Fruit fly (Drosophila melanogaster) whole organism, embryonic: ENCODE data around the gene Neto.

Experiments
- Aef1 ChIP-seq: fragments of 200-800 bp; sonication (Bioruptor generic); IDR thresholded peaks from 3 replicates; pipeline ENCODE4 v1.3.6; 2022; ENCODE audit warnings: missing biosample characterization, missing genetic modification characterization
- Atf-2 ChIP-seq: fragments of 200-800 bp; sonication (Bioruptor generic); optimal IDR thresholded peaks from 2 replicates; lab custom pipeline; 2016; ENCODE audit warnings: missing biosample characterization, missing genetic modification characterization
- Awh ChIP-seq: fragments of 200-800 bp; sonication (Bioruptor generic); IDR thresholded peaks from 2 replicates; pipeline ENCODE4, ENCODE4 v1.3.6; 2022; ENCODE audit warnings: missing biosample characterization, missing genetic modification characterization
- CG11085 ChIP-seq: fragments of 200-800 bp; sonication (Bioruptor generic); IDR thresholded peaks from 2 replicates; pipeline ENCODE4 v1.3.6; 2022; ENCODE audit warnings: missing biosample characterization, missing genetic modification characterization
- CG12236 ChIP-seq: fragments of 200-800 bp; sonication (Bioruptor generic); optimal IDR thresholded peaks from 2 replicates; lab custom pipeline; 2016; ENCODE audit warnings: missing biosample characterization, missing genetic modification characterization
- CG15269 ChIP-seq: fragments of 200-800 bp; sonication (Bioruptor generic); optimal IDR thresholded peaks from 2 replicates; lab custom pipeline; 2018; ENCODE audit warnings: missing biosample characterization, mild to moderate bottlenecking, missing genetic modification characterization, moderate library complexity
- CG1529 ChIP-seq: fragments of 200-800 bp; sonication (Bioruptor generic); optimal IDR thresholded peaks from 3 replicates; lab custom pipeline; 2018; ENCODE audit warnings: missing biosample characterization, missing genetic modification characterization
- CG1603 ChIP-seq: fragments of 200-800 bp; sonication (Bioruptor generic); optimal IDR thresholded peaks from 2 replicates; lab custom pipeline; 2019; ENCODE audit warnings: missing biosample characterization, mild to moderate bottlenecking, missing genetic modification characterization, moderate library complexity
- CG17829 ChIP-seq: fragments of 200-800 bp; optimal IDR thresholded peaks from 2 replicates; lab custom pipeline; 2019; ENCODE audit warnings: missing biosample characterization, mild to moderate bottlenecking, missing genetic modification characterization, moderate library complexity
- CG18599 ChIP-seq: fragments of 200-800 bp; sonication (Bioruptor generic); optimal IDR thresholded peaks from 3 replicates; lab custom pipeline; 2017; ENCODE audit warnings: missing biosample characterization, missing genetic modification characterization, mild to moderate bottlenecking, moderate library complexity, missing genetic modification reagents
- CG18619 ChIP-seq: fragments of 200-800 bp; sonication (Bioruptor generic); optimal IDR thresholded peaks from 3 replicates; lab custom pipeline; 2017; ENCODE audit warnings: missing biosample characterization, mild to moderate bottlenecking, missing genetic modification characterization
- CG18764 ChIP-seq: fragments of 200-800 bp; sonication (Bioruptor generic); optimal IDR thresholded peaks from 3 replicates; lab custom pipeline; 2016; ENCODE audit warnings: missing biosample characterization, missing genetic modification characterization
- CG2129 ChIP-seq: fragments of 200-800 bp; sonication (Bioruptor generic); IDR thresholded peaks from 2 replicates; pipeline ENCODE4 v1.3.6; 2022; ENCODE audit warnings: missing biosample characterization, missing genetic modification characterization; ENCODE audit not compliant: partially characterized antibody
- CG3281 ChIP-seq: fragments of 200-800 bp; sonication (Bioruptor generic); optimal IDR thresholded peaks from 3 replicates; lab custom pipeline; 2017; ENCODE audit warnings: missing biosample characterization, mild to moderate bottlenecking, missing genetic modification characterization
- CG3838 ChIP-seq: fragments of 200-800 bp; sonication (Bioruptor generic); optimal IDR thresholded peaks from 3 replicates; lab custom pipeline; 2016; ENCODE audit warnings: missing biosample characterization, missing genetic modification characterization
- CG3847 ChIP-seq: fragments of 200-800 bp; sonication (Bioruptor generic); IDR thresholded peaks from 2 replicates; pipeline ENCODE4 v1.3.6; 2022; ENCODE audit warnings: missing biosample characterization, missing genetic modification characterization
- CG4617 ChIP-seq: fragments of 200-800 bp; sonication (Bioruptor generic); optimal IDR thresholded peaks from 3 replicates; lab custom pipeline; 2016; ENCODE audit warnings: missing biosample characterization, missing genetic modification characterization, borderline replicate concordance
- CG4854 ChIP-seq: fragments of 200-800 bp; sonication (Bioruptor generic); optimal IDR thresholded peaks from 2 replicates; lab custom pipeline; 2016; ENCODE audit warnings: missing biosample characterization, missing genetic modification characterization, inconsistent platforms
- CG5953 ChIP-seq: fragments of 200-800 bp; sonication (Bioruptor generic); IDR thresholded peaks from 2 replicates; pipeline ENCODE4 v1.3.6; 2022; ENCODE audit warnings: missing biosample characterization, missing genetic modification characterization
- CG6689 ChIP-seq: fragments of 200-800 bp; sonication (Bioruptor generic); IDR thresholded peaks from 2 replicates; pipeline ENCODE4 v1.3.6; 2022; ENCODE audit warnings: missing biosample characterization, missing genetic modification characterization
- CG6765 ChIP-seq: fragments of 200-800 bp; sonication (Bioruptor generic); optimal IDR thresholded peaks from 3 replicates; lab custom pipeline; 2017; ENCODE audit warnings: missing biosample characterization, mild to moderate bottlenecking, missing genetic modification characterization
- CG6813 ChIP-seq: fragments of 200-800 bp; sonication (Bioruptor generic); optimal IDR thresholded peaks from 2 replicates; lab custom pipeline; 2017; ENCODE audit warnings: missing biosample characterization, missing genetic modification characterization, mild to moderate bottlenecking, moderate library complexity, missing genetic modification reagents
- CG8359 ChIP-seq: fragments of 200-800 bp; sonication (Bioruptor generic); optimal IDR thresholded peaks from 2 replicates; lab custom pipeline; 2017; ENCODE audit warnings: missing biosample characterization, mild to moderate bottlenecking, missing genetic modification characterization, borderline replicate concordance
- Dbx ChIP-seq: fragments of 200-800 bp; sonication (Bioruptor generic); IDR thresholded peaks from 3 replicates; pipeline ENCODE4 v1.3.6; 2022; ENCODE audit warnings: missing biosample characterization, missing genetic modification characterization
- Dek ChIP-seq: fragments of 200-800 bp; sonication (Bioruptor generic); optimal IDR thresholded peaks from 3 replicates; lab custom pipeline; 2019; ENCODE audit warnings: missing biosample characterization, mild to moderate bottlenecking, missing genetic modification characterization, moderate library complexity
- Drgx ChIP-seq: fragments of 200-800 bp; sonication (Bioruptor generic); IDR thresholded peaks from 2 replicates; pipeline ENCODE4 v1.3.6; 2022; ENCODE audit warnings: missing biosample characterization, missing genetic modification characterization
- Gsc ChIP-seq: fragments of 200-800 bp; sonication (Bioruptor generic); IDR thresholded peaks from 2 replicates; pipeline ENCODE4 v1.3.6; 2022; ENCODE audit warnings: missing biosample characterization, missing genetic modification characterization
- Gug ChIP-seq: fragments of 200-800 bp; sonication (Bioruptor generic); IDR thresholded peaks from 4 replicates; pipeline ENCODE4 v1.3.6; 2022; ENCODE audit warnings: missing biosample characterization, missing genetic modification characterization
- HmgD ChIP-seq: fragments of 200-800 bp; sonication (Bioruptor generic); optimal IDR thresholded peaks from 3 replicates; lab custom pipeline; 2016; ENCODE audit warnings: missing biosample characterization, missing genetic modification characterization
- Hr39 ChIP-seq: fragments of >200 bp; optimal IDR thresholded peaks from 2 replicates; lab custom pipeline; 2017
- Lim3 ChIP-seq: fragments of 200-800 bp; sonication (Bioruptor generic); IDR thresholded peaks from 2 replicates; pipeline ENCODE4 v1.3.6; 2022; ENCODE audit warnings: missing biosample characterization, missing genetic modification characterization
- MTF-1 ChIP-seq: fragments of 200-800 bp; sonication (Bioruptor generic); optimal IDR thresholded peaks from 2 replicates; lab custom pipeline; 2018; ENCODE audit warnings: missing biosample characterization, mild to moderate bottlenecking, missing genetic modification characterization, borderline replicate concordance
- NFAT ChIP-seq: fragments of 200-800 bp; sonication (Bioruptor generic); IDR thresholded peaks from 2 replicates; pipeline ENCODE4 v1.3.6; 2022; ENCODE audit warnings: missing biosample characterization, missing genetic modification characterization
- Oli ChIP-seq: fragments of 200-800 bp; sonication (Bioruptor generic); optimal IDR thresholded peaks from 2 replicates; lab custom pipeline; 2018; ENCODE audit warnings: missing biosample characterization, mild to moderate bottlenecking, missing genetic modification characterization, moderate library complexity
- Xrp1 ChIP-seq: fragments of 200-800 bp; sonication (Bioruptor generic); IDR thresholded peaks from 2 replicates; pipeline ENCODE4 v1.3.6; 2022; ENCODE audit warnings: missing biosample characterization, missing genetic modification characterization
- ap ChIP-seq: fragments of 200-800 bp; sonication (Bioruptor generic); IDR thresholded peaks from 2 replicates; pipeline ENCODE4 v1.3.6; 2022; ENCODE audit warnings: missing biosample characterization, missing genetic modification characterization
- dan ChIP-seq: fragments of 200-800 bp; sonication (Bioruptor generic); IDR thresholded peaks from 2 replicates; pipeline ENCODE4 v1.3.6; 2022; ENCODE audit warnings: missing biosample characterization, missing genetic modification characterization
- dati ChIP-seq: fragments of 200-800 bp; sonication (Bioruptor generic); IDR thresholded peaks from 2 replicates; pipeline ENCODE4 v1.3.6; 2022; ENCODE audit warnings: missing biosample characterization, missing genetic modification characterization
- gro ChIP-seq: fragments of 200-800 bp; sonication (Bioruptor generic); optimal IDR thresholded peaks from 2 replicates; lab custom pipeline; 2016; ENCODE audit warnings: missing biosample characterization, missing genetic modification characterization
- lmd ChIP-seq: fragments of 200-800 bp; sonication (Bioruptor generic); IDR thresholded peaks from 2 replicates; pipeline ENCODE4 v1.3.6; 2022; ENCODE audit warnings: missing biosample characterization, missing genetic modification characterization
- nau ChIP-seq: fragments of 200-800 bp; sonication (Bioruptor generic); optimal IDR thresholded peaks from 3 replicates; lab custom pipeline; 2017; ENCODE audit warnings: missing biosample characterization, mild to moderate bottlenecking, missing genetic modification characterization, missing genetic modification reagents
- nerfin-1 ChIP-seq: fragments of 200-800 bp; sonication (Bioruptor generic); optimal IDR thresholded peaks from 3 replicates; lab custom pipeline; 2019; ENCODE audit warnings: missing biosample characterization, mild to moderate bottlenecking, missing genetic modification characterization, moderate library complexity
- psq ChIP-seq: fragments of 200-800 bp; sonication (Bioruptor generic); optimal IDR thresholded peaks from 2 replicates; lab custom pipeline; 2017; ENCODE audit warnings: missing biosample characterization, missing genetic modification characterization
- repo ChIP-seq: fragments of 200-800 bp; sonication (Bioruptor generic); optimal IDR thresholded peaks from 2 replicates; lab custom pipeline; 2016; ENCODE audit warnings: missing biosample characterization, missing genetic modification characterization
- schlank ChIP-seq: fragments of 200-800 bp; sonication (Bioruptor generic); optimal IDR thresholded peaks from 2 replicates; lab custom pipeline; 2018; ENCODE audit warnings: missing biosample characterization, mild to moderate bottlenecking, missing genetic modification characterization
- sna ChIP-seq: fragments of 200-800 bp; sonication (Bioruptor generic); IDR thresholded peaks from 2 replicates; pipeline ENCODE4 v1.3.6; 2022; ENCODE audit warnings: missing biosample characterization, missing genetic modification characterization; ENCODE audit not compliant: partially characterized antibody
- so ChIP-seq: fragments of 200-800 bp; sonication (Bioruptor generic); IDR thresholded peaks from 3 replicates; pipeline ENCODE4 v1.3.6; 2022; ENCODE audit warnings: missing biosample characterization, missing genetic modification characterization
- tgo ChIP-seq: fragments of 200-800 bp; sonication (Bioruptor generic); IDR thresholded peaks from 3 replicates; pipeline ENCODE4 v1.3.6; 2022; ENCODE audit warnings: missing biosample characterization, missing genetic modification characterization
- wdn ChIP-seq: fragments of 200-800 bp; sonication (Bioruptor generic); IDR thresholded peaks from 2 replicates; pipeline ENCODE4 v1.3.6; 2022; ENCODE audit warnings: missing biosample characterization, missing genetic modification characterization
- wor ChIP-seq: fragments of 200-800 bp; sonication (Bioruptor generic); IDR thresholded peaks from 2 replicates; pipeline ENCODE4 v1.3.6; 2022; ENCODE audit warnings: missing biosample characterization, missing genetic modification characterization

Neto gene

dm6 chrX:13396378-13397099 lies 49.2 kb upstream of the Neto start, which contains the start of gene Bcat (continued):
- peak; percentile 39; the same call in 1 of the 3 replicates for TF ChIP-seq Dbx (GFP tag; lab: Robert Waterston, UW)
- peak; percentile 2 for TF ChIP-seq CG1529 (GFP tag; lab: Kevin White, UChicago)
- no peak for TF ChIP-seq CG4617 (GFP tag; lab: Kevin White, UChicago)
- no peak for TF ChIP-seq sna (GFP tag; lab: Robert Waterston, UW)
- peak; percentile 76 for TF ChIP-seq lmd
- peak; percentile 57; the same call in 1 of the 2 replicates for TF ChIP-seq CG11085 (GFP tag; lab: Robert Waterston, UW)
- TF ChIP-seq dan: no peak
- peak; percentile 86 for TF ChIP-seq CG18619 (GFP tag; lab: Kevin White, UChicago)
- no peak for TF ChIP-seq ap (GFP tag; lab: Robert Waterston, UW)
- TF ChIP-seq nau (GFP tag; lab: Kevin White, UChicago): no peak
- TF ChIP-seq CG3281 (GFP tag; lab: Kevin White, UChicago): peak; percentile 85
- TF ChIP-seq so (GFP tag; lab: Robert Waterston, UW): no peak
- TF ChIP-seq HmgD (GFP tag; lab: Kevin White, UChicago): no peak
- no peak; the same call in 1 of the 2 replicates for TF ChIP-seq NFAT (GFP tag; lab: Robert Waterston, UW)
- peak; percentile 74 for TF ChIP-seq CG6689
- no peak for TF ChIP-seq Drgx
- peak; percentile 87 for TF ChIP-seq Oli (tag; lab: Kevin White, UChicago)
- TF ChIP-seq CG2129 (GFP tag; lab: Robert Waterston, UW): no peak
- TF ChIP-seq repo (GFP tag; lab: Kevin White, UChicago): no peak
- TF ChIP-seq CG4854 (GFP tag; lab: Kevin White, UChicago): no peak
- TF ChIP-seq CG5953 (GFP tag; lab: Robert Waterston, UW): no peak
- TF ChIP-seq wdn (GFP tag; lab: Robert Waterston, UW): 0 out of 2 replicates have a peak, but pooled peaks have one; percentile 15
- TF ChIP-seq CG18764 (GFP tag; lab: Kevin White, UChicago): peak; percentile 24
- TF ChIP-seq CG6765 (GFP tag; lab: Kevin White, UChicago): peak; percentile 75
- TF ChIP-seq CG12236 (GFP tag; lab: Kevin White, UChicago): no peak
- TF ChIP-seq dati (GFP tag; lab: Robert Waterston, UW): no peak
- no peak for TF ChIP-seq CG8359 (GFP tag; lab: Kevin White, UChicago)
- no peak for TF ChIP-seq MTF-1 (GFP tag; lab: Kevin White, UChicago)
- TF ChIP-seq CG1603 (tag; lab: Kevin White, UChicago): peak; percentile 4
- peak; percentile 70 for TF ChIP-seq Dek
- TF ChIP-seq gro: no peak
- TF ChIP-seq CG15269 (tag; lab: Kevin White, UChicago): peak; percentile 84
- peak; percentile 60 for TF ChIP-seq CG17829
- no peak for TF ChIP-seq wor (GFP tag; lab: Robert Waterston, UW)
- TF ChIP-seq CG3838 (GFP tag; lab: Kevin White, UChicago): no peak
- peak; percentile 64 for TF ChIP-seq CG6813 (GFP tag; lab: Kevin White, UChicago)
- TF ChIP-seq Lim3 (GFP tag; lab: Robert Waterston, UW): no peak
- peak; percentile 28 for TF ChIP-seq Atf-2 (GFP tag; lab: Kevin White, UChicago)
- TF ChIP-seq CG18599 (GFP tag; lab: Kevin White, UChicago): peak; percentile 70
- peak; percentile 23 for TF ChIP-seq nerfin-1
- TF ChIP-seq CG3847 (GFP tag; lab: Robert Waterston, UW): peak; percentile 60
- TF ChIP-seq Gsc (GFP tag; lab: Robert Waterston, UW): no peak
- 0 out of 3 replicates have a peak, but pooled peaks have one; percentile 15 for TF ChIP-seq Aef1
- TF ChIP-seq tgo (GFP tag; lab: Robert Waterston, UW): peak; percentile 65; the same call in 2 of the 3 replicates
- 0 out of 2 replicates have a peak, but pooled peaks have one; percentile 14 for TF ChIP-seq Awh
- peak; percentile 15; the same call in 1 of the 4 replicates for TF ChIP-seq Gug (GFP tag; lab: Robert Waterston, UW)
- peak; percentile 13 for TF ChIP-seq schlank (tag; lab: Kevin White, UChicago)
- peak; percentile 13 for TF ChIP-seq psq (GFP tag; lab: Kevin White, UChicago)
- TF ChIP-seq Xrp1 (GFP tag; lab: Robert Waterston, UW): peak; percentile 34; the same call in 1 of the 2 replicates
- no peak for TF ChIP-seq Hr39 (lab: Kevin White, UChicago)
